Worm (Caenorhabditis elegans): Measurements from ENCODE around the gene alh-9.

alh-9 gene

ce11 chrIII:5845483-5845882 lies 10.3 kb upstream of the alh-9 start (continued):
- TF ChIP-seq sptf-2 (GFP tag; optimal IDR thresholded peaks at IDR 0.05) (no peak), cebp-2 (GFP tag; IDR thresholded peaks at IDR 0.05) (no peak), nhr-80 (tag; optimal IDR thresholded peaks at IDR 0.05) (no peak), F52B5.7 (tag; optimal IDR thresholded peaks at IDR 0.05) (no peak), lsy-27 (tag; optimal IDR thresholded peaks at IDR 0.05; ENCODE audit: borderline replicate concordance, insufficient read depth) (no peak), madf-6 (GFP tag; IDR thresholded peaks at IDR 0.05) (no peak), F57C9.4 (tag; optimal IDR thresholded peaks at IDR 0.05) (no peak), let-607 (tag; optimal IDR thresholded peaks at IDR 0.05) (no peak), ztf-22 (GFP tag; optimal IDR thresholded peaks at IDR 0.05) (no peak), F23B12.7 (tag; optimal IDR thresholded peaks at IDR 0.05; ENCODE audit: insufficient read depth) (no peak), ceh-27 (GFP tag; optimal IDR thresholded peaks at IDR 0.05) (peak; percentile 27), snpc-1.1 (tag; optimal IDR thresholded peaks at IDR 0.05; ENCODE audit: insufficient read depth) (no peak), aptf-3 (GFP tag; IDR thresholded peaks at IDR 0.05) (no peak), F10E7.11 (tag; optimal IDR thresholded peaks at IDR 0.05) (no peak), C17E4.6 (GFP tag; IDR thresholded peaks at IDR 0.05) (no peak)

- no peak for TF ChIP-seq ztf-3 (GFP tag; optimal IDR thresholded peaks at IDR 0.05)
- no peak for TF ChIP-seq rpc-1 (optimal IDR thresholded peaks at IDR 0.05)
- no peak for TF ChIP-seq rpc-1 (tag; optimal IDR thresholded peaks at IDR 0.05)
- no peak for TF ChIP-seq attf-6 (GFP tag; IDR thresholded peaks at IDR 0.05)
- TF ChIP-seq mes-4 (tag; optimal IDR thresholded peaks at IDR 0.05) = no peak
- TF ChIP-seq snpc-1.1 (tag; optimal IDR thresholded peaks at IDR 0.05; ENCODE audit: insufficient read depth) = no peak
- no peak for TF ChIP-seq efl-1 (GFP tag; optimal IDR thresholded peaks at IDR 0.05)
- TF ChIP-seq aptf-2 (GFP tag; conservative IDR thresholded peaks at IDR 0.05) = no peak
- TF ChIP-seq lin-26 (GFP tag; IDR thresholded peaks at IDR 0.05) = no peak
- TF ChIP-seq ztf-28 (GFP tag; IDR thresholded peaks at IDR 0.05) = no peak
- TF ChIP-seq cebp-2 (GFP tag; IDR thresholded peaks at IDR 0.05) = no peak
- no peak for TF ChIP-seq nhr-179 (tag; optimal IDR thresholded peaks at IDR 0.05)
- TF ChIP-seq K12H6.12 (tag; optimal IDR thresholded peaks at IDR 0.05) = no peak
- no peak for TF ChIP-seq ceh-40 (GFP tag; IDR thresholded peaks at IDR 0.05)
- TF ChIP-seq ceh-91 (GFP tag; IDR thresholded peaks at IDR 0.05) = no peak
Observed at ce11 chrIII:5846412-5846811, 9.4 kb upstream of the alh-9 start.

ce11 chrIII:5853240-5853639 lies 2.6 kb upstream of the alh-9 start, which contains the start of gene ddx-23:
TSS of gene ddx-23 (minus strand) at chrIII:5853269.
- TF ChIP-seq lin-40 (tag; optimal IDR thresholded peaks at IDR 0.05) (peak; percentile 9), chd-7 (tag; optimal IDR thresholded peaks at IDR 0.05) (no peak), F10E7.11 (tag; optimal IDR thresholded peaks at IDR 0.05) (peak; percentile 58), ama-1 (optimal IDR thresholded peaks at IDR 0.05) (peak; percentile 23), ama-1 (GFP tag; optimal IDR thresholded peaks at IDR 0.05) (peak; percentile 14 to 53), efl-1 (GFP tag; optimal IDR thresholded peaks at IDR 0.05) (peak; percentile 12), snpc-3.4 (tag; optimal IDR thresholded peaks at IDR 0.05) (peak; percentile 69), Y67H2A.10 (GFP tag; conservative IDR thresholded peaks at IDR 0.05) (no peak), dpl-1 (GFP tag; optimal IDR thresholded peaks at IDR 0.05) (peak; percentile 8), ceh-91 (GFP tag; IDR thresholded peaks at IDR 0.05) (no peak), egl-18 (GFP tag; IDR thresholded peaks at IDR 0.05) (no peak), Y95B8A.8 (GFP tag; IDR thresholded peaks at IDR 0.05) (0 out of 2 replicates have a peak, but pooled peaks have one; percentile 65), F37B4.10 (GFP tag; IDR thresholded peaks at IDR 0.05) (no peak), cebp-1 (GFP tag; IDR thresholded peaks at IDR 0.05) (no peak), cebp-1 (tag; optimal IDR thresholded peaks at IDR 0.05) (peak; percentile 39), tlf-1 (GFP tag; optimal IDR thresholded peaks at IDR 0.05) (no peak), hsf-1 (GFP tag; IDR thresholded peaks at IDR 0.05) (no peak; the same call in 1 of the 2 replicates), ztf-3 (GFP tag; optimal IDR thresholded peaks at IDR 0.05) (no peak), ceh-79 (tag; optimal IDR thresholded peaks at IDR 0.05) (peak; percentile 39), fkh-3 (tag; optimal IDR thresholded peaks at IDR 0.05) (no peak), snpc-4 (GFP tag; optimal IDR thresholded peaks at IDR 0.05) (no peak), snpc-4 (tag; optimal IDR thresholded peaks at IDR 0.05) (peak in 2 of 4 experiments; percentile 40 to 45), mcd-1 (GFP tag; IDR thresholded peaks at IDR 0.05) (no peak), nfya-2 (GFP tag; IDR thresholded peaks at IDR 0.05) (no peak), lin-26 (GFP tag; IDR thresholded peaks at IDR 0.05) (peak; percentile 28; the same call in 1 of the 2 replicates)

Data from whole organism, young adult.